Worm (Caenorhabditis elegans): ENCODE measurements around the gene srx-96.

DNA sequence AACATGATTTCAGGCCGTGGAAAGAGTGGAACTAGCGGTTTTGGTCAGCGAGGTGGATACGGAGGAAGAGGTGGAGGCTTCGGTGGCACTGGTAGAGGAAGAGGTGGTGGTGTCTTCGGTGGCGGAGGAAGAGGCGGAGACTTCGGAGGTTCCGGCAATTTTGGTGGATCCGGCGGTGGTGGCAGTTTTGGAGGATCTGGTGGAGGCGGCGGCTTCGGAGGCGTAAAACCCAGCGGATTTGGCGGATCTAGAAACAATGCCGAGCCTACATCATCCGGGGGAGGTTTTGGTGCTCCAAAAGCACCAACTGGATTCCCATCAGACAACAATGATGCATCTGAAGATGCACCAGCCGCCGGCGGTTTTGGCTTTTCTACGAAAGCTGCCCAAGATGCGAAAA lies 42.8 kb upstream of the srx-96 start:
- TF ChIP-seq nfya-1 (tag; optimal IDR thresholded peaks at IDR 0.05; ENCODE audit: borderline replicate concordance, insufficient read depth): no peak
- no peak for TF ChIP-seq lin-54 (GFP tag; optimal IDR thresholded peaks at IDR 0.05)
- TF ChIP-seq ceh-79 (tag; optimal IDR thresholded peaks at IDR 0.05): no peak
- no peak for TF ChIP-seq F23B12.7 (tag; optimal IDR thresholded peaks at IDR 0.05; ENCODE audit: insufficient read depth)
- no peak for TF ChIP-seq ztf-25 (GFP tag; IDR thresholded peaks at IDR 0.05)
- no peak for TF ChIP-seq pha-4 (tag; optimal IDR thresholded peaks at IDR 0.05)
- no peak for TF ChIP-seq Y67H2A.10 (GFP tag; conservative IDR thresholded peaks at IDR 0.05)
- TF ChIP-seq snpc-4 (GFP tag; optimal IDR thresholded peaks at IDR 0.05): no peak
- TF ChIP-seq snpc-4 (tag; optimal IDR thresholded peaks at IDR 0.05): no peak
- TF ChIP-seq unc-130 (GFP tag; optimal IDR thresholded peaks at IDR 0.05): no peak
